Worm (Caenorhabditis elegans) whole organism, young adult: ENCODE results near the gene sel-11.

Experiments used
- B0261.1 ChIP-seq: sonication (generic microtip); optimal IDR thresholded peaks from 2 replicates; lab custom pipeline; 2016; ENCODE audit warnings: mild to moderate bottlenecking, missing genetic modification characterization, moderate library complexity, missing compliant biosample characterization
- C06A6.2 ChIP-seq: fragments of 200-800 bp; sonication (Bioruptor generic); conservative IDR thresholded peaks from 2 replicates; pipeline ENCODE4 v1.3.6; 2022; ENCODE audit warnings: missing genetic modification characterization, missing compliant biosample characterization
- C17E4.6 ChIP-seq: fragments of 200-800 bp; sonication (Bioruptor generic); IDR thresholded peaks from 2 replicates; pipeline ENCODE4 v1.3.6; 2022; ENCODE audit warnings: missing genetic modification reagents, missing genetic modification characterization, missing compliant biosample characterization
- F10E7.11 ChIP-seq: sonication (generic microtip); optimal IDR thresholded peaks from 2 replicates; lab custom pipeline; 2017; ENCODE audit warnings: mild to moderate bottlenecking, missing genetic modification characterization, moderate library complexity, missing compliant biosample characterization
- K11D2.4 ChIP-seq: fragments of 200-800 bp; sonication (Bioruptor generic); IDR thresholded peaks from 2 replicates; pipeline ENCODE4 v1.3.6; 2022; ENCODE audit warnings: missing genetic modification reagents, missing genetic modification characterization, missing compliant biosample characterization
- T26A5.8 ChIP-seq: sonication (generic microtip); optimal IDR thresholded peaks from 2 replicates; lab custom pipeline; 2016; ENCODE audit warnings: missing genetic modification characterization, missing compliant biosample characterization
- ZK185.1 ChIP-seq: sonication (generic microtip); optimal IDR thresholded peaks from 2 replicates; lab custom pipeline; 2016; ENCODE audit warnings: mild to moderate bottlenecking, missing genetic modification characterization, missing compliant biosample characterization; ENCODE audit not compliant: poor library complexity, severe bottlenecking
- atf-7 ChIP-seq: sonication (generic microtip); optimal IDR thresholded peaks from 2 replicates; lab custom pipeline; 2017; ENCODE audit warnings: mild to moderate bottlenecking, missing genetic modification characterization, missing compliant biosample characterization
- attf-5 ChIP-seq: fragments of 200-800 bp; sonication (Bioruptor generic); optimal IDR thresholded peaks from 2 replicates; lab custom pipeline; 2018; ENCODE audit warnings: mild to moderate bottlenecking, missing genetic modification characterization, missing compliant biosample characterization
- attf-6 ChIP-seq: fragments of 200-800 bp; sonication (Bioruptor generic); IDR thresholded peaks from 2 replicates; pipeline ENCODE4 v1.3.6; 2022; ENCODE audit warnings: missing genetic modification reagents, missing genetic modification characterization, missing compliant biosample characterization
- ccch-3 ChIP-seq: fragments of 200-800 bp; sonication (Bioruptor generic); optimal IDR thresholded peaks from 2 replicates; lab custom pipeline; 2018; ENCODE audit warnings: mild to moderate bottlenecking, missing genetic modification characterization, missing compliant biosample characterization
- cebp-1 ChIP-seq, 2 experiments: fragments of 200-800 bp in 1 of 2; sonication (Bioruptor generic) in 1 of 2; sonication (generic microtip) in 1 of 2; IDR thresholded peaks in 1 of 2; optimal IDR thresholded peaks in 1 of 2; 2 replicates each; pipeline versions ENCODE4 v1.3.6 to Lab custom; 2017 to 2022; ENCODE audit warnings: missing compliant biosample characterization in 2 of 2, missing genetic modification characterization in 2 of 2, mild to moderate bottlenecking in 1 of 2, missing genetic modification reagents in 1 of 2, moderate library complexity in 1 of 2
- ceh-100 ChIP-seq: fragments of 200-800 bp; sonication (Bioruptor generic); IDR thresholded peaks from 2 replicates; pipeline ENCODE4 v1.3.6; 2022; ENCODE audit warnings: missing genetic modification reagents, missing genetic modification characterization, missing compliant biosample characterization
- ceh-27 ChIP-seq: fragments of 200-800 bp; sonication (Bioruptor generic); optimal IDR thresholded peaks from 2 replicates; lab custom pipeline; 2018; ENCODE audit warnings: mild to moderate bottlenecking, missing genetic modification characterization, moderate library complexity, missing compliant biosample characterization
- ceh-79 ChIP-seq: sonication (generic microtip); optimal IDR thresholded peaks from 2 replicates; lab custom pipeline; 2017; ENCODE audit warnings: mild to moderate bottlenecking, missing genetic modification characterization, missing compliant biosample characterization
- ceh-91 ChIP-seq: fragments of 200-800 bp; sonication (Bioruptor generic); IDR thresholded peaks from 2 replicates; pipeline ENCODE4 v1.3.6; 2022; ENCODE audit warnings: missing genetic modification reagents, missing genetic modification characterization, missing compliant biosample characterization
- chd-7 ChIP-seq: sonication (generic microtip); optimal IDR thresholded peaks from 2 replicates; lab custom pipeline; 2016; ENCODE audit warnings: mild to moderate bottlenecking, missing genetic modification characterization, moderate library complexity, missing compliant biosample characterization
- die-1 ChIP-seq: sonication (generic microtip); optimal IDR thresholded peaks from 2 replicates; lab custom pipeline; 2016; ENCODE audit warnings: missing genotype, mild to moderate bottlenecking, missing genetic modification characterization, missing compliant biosample characterization
- egl-18 ChIP-seq: fragments of 200-800 bp; sonication (Bioruptor generic); IDR thresholded peaks from 2 replicates; pipeline ENCODE4 v1.3.6; 2022; ENCODE audit warnings: missing genetic modification reagents, missing genetic modification characterization, missing compliant biosample characterization
- ekl-4 ChIP-seq: fragments of 200-800 bp; sonication (Bioruptor generic); IDR thresholded peaks from 2 replicates; pipeline ENCODE4 v1.3.6; 2022; ENCODE audit warnings: missing genetic modification reagents, missing genetic modification characterization, missing compliant biosample characterization
- ets-4 ChIP-seq: fragments of 200-800 bp; sonication (Bioruptor generic); optimal IDR thresholded peaks from 2 replicates; lab custom pipeline; 2018; ENCODE audit warnings: mild to moderate bottlenecking, missing genetic modification characterization, missing compliant biosample characterization
- fkh-3 ChIP-seq: sonication (generic microtip); optimal IDR thresholded peaks from 2 replicates; lab custom pipeline; 2016; ENCODE audit warnings: mild to moderate bottlenecking, missing genetic modification characterization, missing compliant biosample characterization
- hmg-20 ChIP-seq: fragments of 200-800 bp; sonication (Bioruptor generic); IDR thresholded peaks from 2 replicates; pipeline ENCODE4 v1.3.6; 2022; ENCODE audit warnings: missing genetic modification reagents, missing genetic modification characterization, missing compliant biosample characterization
- hrde-1 ChIP-seq: sonication (generic microtip); optimal IDR thresholded peaks from 2 replicates; lab custom pipeline; 2016; ENCODE audit warnings: missing genetic modification characterization, mild to moderate bottlenecking, missing compliant biosample characterization, moderate library complexity, missing genotype, missing genetic modification reagents, borderline replicate concordance
- hsf-1 ChIP-seq: fragments of 200-800 bp; sonication (Bioruptor generic); IDR thresholded peaks from 2 replicates; pipeline ENCODE4 v1.3.6; 2022; ENCODE audit warnings: missing genetic modification reagents, missing genetic modification characterization, missing compliant biosample characterization
- lag-1 ChIP-seq: fragments of 200-800 bp; sonication (Bioruptor generic); IDR thresholded peaks from 2 replicates; pipeline ENCODE4 v1.3.6; 2022; ENCODE audit warnings: missing genetic modification reagents, missing genetic modification characterization, missing compliant biosample characterization
- lin-40 ChIP-seq: sonication (generic microtip); optimal IDR thresholded peaks from 2 replicates; lab custom pipeline; 2016; ENCODE audit warnings: missing genetic modification characterization, mild to moderate bottlenecking, missing compliant biosample characterization, missing genotype, missing genetic modification reagents
- lir-1 ChIP-seq: fragments of 200-800 bp; sonication (Bioruptor generic); conservative IDR thresholded peaks from 2 replicates; pipeline ENCODE4 v1.3.6; 2022; ENCODE audit warnings: missing genetic modification reagents, missing genetic modification characterization, missing compliant biosample characterization
- lsl-1 ChIP-seq: fragments of 200-800 bp; sonication (Bioruptor generic); optimal IDR thresholded peaks from 2 replicates; lab custom pipeline; 2018; ENCODE audit warnings: mild to moderate bottlenecking, missing genetic modification characterization, moderate library complexity, missing compliant biosample characterization
- lsy-27 ChIP-seq: sonication (generic microtip); optimal IDR thresholded peaks from 2 replicates; lab custom pipeline; 2017; ENCODE audit warnings: missing genetic modification characterization, mild to moderate bottlenecking, missing compliant biosample characterization, antibody characterized with exemption, missing genotype, borderline replicate concordance; ENCODE audit not compliant: insufficient read depth
- madf-6 ChIP-seq: fragments of 200-800 bp; sonication (Bioruptor generic); IDR thresholded peaks from 2 replicates; pipeline ENCODE4 v1.3.6; 2022; ENCODE audit warnings: missing genetic modification reagents, missing genetic modification characterization, missing compliant biosample characterization
- madf-8 ChIP-seq: fragments of 200-800 bp; sonication (Bioruptor generic); conservative IDR thresholded peaks from 2 replicates; pipeline ENCODE4 v1.3.6; 2022; ENCODE audit warnings: missing genetic modification reagents, missing genetic modification characterization, missing compliant biosample characterization
- mcd-1 ChIP-seq: fragments of 200-800 bp; sonication (Bioruptor generic); IDR thresholded peaks from 2 replicates; pipeline ENCODE4 v1.3.6; 2022; ENCODE audit warnings: missing genetic modification reagents, missing genetic modification characterization, missing compliant biosample characterization
- mel-28 ChIP-seq: sonication (generic microtip); optimal IDR thresholded peaks from 2 replicates; lab custom pipeline; 2016; ENCODE audit warnings: borderline replicate concordance, mild to moderate bottlenecking, missing genetic modification characterization, missing compliant biosample characterization
- nfyb-1 ChIP-seq: fragments of 200-800 bp; sonication (Bioruptor generic); IDR thresholded peaks from 2 replicates; pipeline ENCODE4 v1.3.6; 2022; ENCODE audit warnings: missing genetic modification reagents, missing genetic modification characterization, missing compliant biosample characterization
- nhr-80 ChIP-seq: sonication (generic microtip); optimal IDR thresholded peaks from 2 replicates; lab custom pipeline; 2016; ENCODE audit warnings: missing genetic modification characterization, missing compliant biosample characterization
- pbrm-1 ChIP-seq: fragments of 200-800 bp; sonication (Bioruptor generic); IDR thresholded peaks from 2 replicates; pipeline ENCODE4 v1.3.6; 2022; ENCODE audit warnings: missing genetic modification reagents, missing genetic modification characterization, missing compliant biosample characterization
- rcor-1 ChIP-seq: fragments of 200-800 bp; sonication (Bioruptor generic); IDR thresholded peaks from 2 replicates; pipeline ENCODE4 v1.3.6; 2022; ENCODE audit warnings: missing genetic modification reagents, missing genetic modification characterization, missing compliant biosample characterization
- sea-2 ChIP-seq: fragments of 200-800 bp; sonication (Bioruptor generic); IDR thresholded peaks from 2 replicates; pipeline ENCODE4 v1.3.6; 2022; ENCODE audit warnings: missing genetic modification characterization, missing compliant biosample characterization
- snpc-1.1 ChIP-seq: sonication (generic microtip); optimal IDR thresholded peaks from 2 replicates; lab custom pipeline; 2017; ENCODE audit warnings: missing genetic modification characterization, mild to moderate bottlenecking, missing compliant biosample characterization, antibody characterized with exemption, moderate library complexity, missing genotype, missing genetic modification reagents; ENCODE audit not compliant: insufficient read depth
- somi-1 ChIP-seq: fragments of 200-800 bp; sonication (Bioruptor generic); optimal IDR thresholded peaks from 2 replicates; lab custom pipeline; 2018; ENCODE audit warnings: mild to moderate bottlenecking, missing genetic modification characterization, missing compliant biosample characterization
- sptf-2 ChIP-seq: fragments of 200-800 bp; sonication (Bioruptor generic); optimal IDR thresholded peaks from 2 replicates; lab custom pipeline; 2018; ENCODE audit warnings: mild to moderate bottlenecking, missing genetic modification characterization, missing compliant biosample characterization
- tbx-9 ChIP-seq: sonication (generic microtip); optimal IDR thresholded peaks from 2 replicates; lab custom pipeline; 2016; ENCODE audit warnings: borderline replicate concordance, missing genetic modification characterization, inconsistent platforms, missing compliant biosample characterization
- zfh-2 ChIP-seq: fragments of 200-800 bp; sonication (Bioruptor generic); conservative IDR thresholded peaks from 2 replicates; pipeline ENCODE4 v1.3.6; 2022; ENCODE audit warnings: missing genetic modification reagents, missing genetic modification characterization, missing compliant biosample characterization
- ztf-18 ChIP-seq: sonication (generic microtip); optimal IDR thresholded peaks from 2 replicates; lab custom pipeline; 2016; ENCODE audit warnings: missing genotype, mild to moderate bottlenecking, missing genetic modification characterization, missing compliant biosample characterization
- ztf-28 ChIP-seq: fragments of 200-800 bp; sonication (Bioruptor generic); IDR thresholded peaks from 2 replicates; pipeline ENCODE4 v1.3.6; 2022; ENCODE audit warnings: missing genetic modification reagents, missing genetic modification characterization, missing compliant biosample characterization

The sel-11 gene

ce11 chrV:11802508-11802907 lies 35.4 kb downstream of the sel-11 start (continued):
- no peak for TF ChIP-seq fkh-3 (tag; lab: Kevin White, UChicago)
- TF ChIP-seq chd-7: peak; percentile 37
- TF ChIP-seq lir-1 (GFP tag; lab: Robert Waterston, UW): no peak
- TF ChIP-seq lag-1: no peak
- no peak for TF ChIP-seq pbrm-1
- TF ChIP-seq lsl-1 (GFP tag; lab: Kevin White, UChicago): no peak
- peak; percentile 76 for TF ChIP-seq lin-40 (tag; lab: Kevin White, UChicago)
- no peak for TF ChIP-seq mcd-1 (GFP tag; lab: Robert Waterston, UW)
- no peak for TF ChIP-seq lsy-27 (tag; lab: Kevin White, UChicago)
- TF ChIP-seq die-1 (tag; lab: Kevin White, UChicago): peak; percentile 51
- TF ChIP-seq hsf-1 (GFP tag; lab: Robert Waterston, UW): no peak
- no peak for TF ChIP-seq ccch-3 (GFP tag; lab: Kevin White, UChicago)
- TF ChIP-seq K11D2.4: peak; percentile 49; the same call in 1 of the 2 replicates
- TF ChIP-seq ZK185.1 (tag; lab: Kevin White, UChicago): no peak
- no peak for TF ChIP-seq ekl-4
- no peak for TF ChIP-seq attf-5 (GFP tag; lab: Kevin White, UChicago)
- TF ChIP-seq nhr-80 (tag; lab: Kevin White, UChicago): peak; percentile 63
- TF ChIP-seq C06A6.2 (GFP tag; lab: Robert Waterston, UW): peak; percentile 60; the same call in 1 of the 2 replicates
- no peak for TF ChIP-seq egl-18 (GFP tag; lab: Robert Waterston, UW)
- no peak for TF ChIP-seq T26A5.8
- TF ChIP-seq rcor-1 (GFP tag; lab: Robert Waterston, UW): no peak
- no peak for TF ChIP-seq madf-6 (GFP tag; lab: Robert Waterston, UW)
- TF ChIP-seq attf-6 (GFP tag; lab: Robert Waterston, UW): no peak
- no peak for TF ChIP-seq ceh-91 (GFP tag; lab: Robert Waterston, UW)

ce11 chrV:11803518-11803994 lies 36.4 kb downstream of the sel-11 start:
- TF ChIP-seq atf-7 (tag; lab: Kevin White, UChicago) (no peak), somi-1 (peak; percentile 88), madf-8 (GFP tag; lab: Robert Waterston, UW) (no peak), mel-28 (no peak), T26A5.8 (no peak), nhr-80 (tag; lab: Kevin White, UChicago) (peak; percentile 3), die-1 (tag; lab: Kevin White, UChicago) (peak; percentile 24), sea-2 (GFP tag; lab: Robert Waterston, UW) (no peak), ceh-27 (GFP tag; lab: Kevin White, UChicago) (no peak), F10E7.11 (no peak), ceh-79 (tag; lab: Kevin White, UChicago) (no peak), K11D2.4 (no peak), ztf-28 (GFP tag; lab: Robert Waterston, UW) (no peak), hrde-1 (tag; lab: Kevin White, UChicago) (no peak), ztf-18 (no peak), B0261.1 (tag; lab: Kevin White, UChicago) (no peak), lsl-1 (GFP tag; lab: Kevin White, UChicago) (no peak), nfyb-1 (GFP tag; lab: Robert Waterston, UW) (no peak), C17E4.6 (GFP tag; lab: Robert Waterston, UW) (no peak), snpc-1.1 (tag; lab: Kevin White, UChicago) (no peak), hmg-20 (GFP tag; lab: Robert Waterston, UW) (no peak), fkh-3 (tag; lab: Kevin White, UChicago) (no peak), zfh-2 (GFP tag; lab: Robert Waterston, UW) (no peak), ets-4 (no peak), lin-40 (tag; lab: Kevin White, UChicago) (peak; percentile 49), cebp-1 (GFP tag; IDR thresholded peaks at IDR 0.05; lab: Robert Waterston, UW) (no peak), cebp-1 (tag; optimal IDR thresholded peaks at IDR 0.05; lab: Kevin White, UChicago) (no peak), ceh-100 (GFP tag; lab: Robert Waterston, UW) (no peak), tbx-9 (no peak), sptf-2 (no peak)
